Worm (Caenorhabditis elegans) whole organism, L1 larva: Measurements from ENCODE around the gene sre-50.

ENCODE experiments used
- ama-1 ChIP-seq: fragments of 150-350 bp; optimal IDR thresholded peaks from 2 replicates; lab custom pipeline; 2014
- fos-1 ChIP-seq: fragments of 150-350 bp; optimal IDR thresholded peaks from 2 replicates; lab custom pipeline; 2014; ENCODE audit warnings: missing biosample characterization, missing genetic modification characterization
- lir-3 ChIP-seq: sonication (generic microtip); optimal IDR thresholded peaks from 2 replicates; lab custom pipeline; 2016; ENCODE audit warnings: mild to moderate bottlenecking, missing genetic modification characterization, moderate library complexity, missing compliant biosample characterization; ENCODE audit not compliant: poor library complexity
- nhr-11 ChIP-seq: fragments of 150-350 bp; optimal IDR thresholded peaks from 2 replicates; lab custom pipeline; 2014; ENCODE audit warnings: missing biosample characterization, missing genetic modification characterization
- nhr-237 ChIP-seq: fragments of 150-350 bp; optimal IDR thresholded peaks from 2 replicates; lab custom pipeline; 2014; ENCODE audit warnings: missing biosample characterization, missing genetic modification characterization
- pqm-1 ChIP-seq: sonication (generic microtip); optimal IDR thresholded peaks from 3 replicates; lab custom pipeline; 2017; ENCODE audit warnings: missing biosample characterization, missing genetic modification characterization
- swsn-7 ChIP-seq: sonication (generic microtip); optimal IDR thresholded peaks from 2 replicates; lab custom pipeline; 2016; ENCODE audit warnings: missing genetic modification characterization, missing compliant biosample characterization
- unc-30 ChIP-seq: sonication (generic microtip); optimal IDR thresholded peaks from 2 replicates; lab custom pipeline; 2017; ENCODE audit warnings: missing biosample characterization, missing genetic modification characterization

DNA sequence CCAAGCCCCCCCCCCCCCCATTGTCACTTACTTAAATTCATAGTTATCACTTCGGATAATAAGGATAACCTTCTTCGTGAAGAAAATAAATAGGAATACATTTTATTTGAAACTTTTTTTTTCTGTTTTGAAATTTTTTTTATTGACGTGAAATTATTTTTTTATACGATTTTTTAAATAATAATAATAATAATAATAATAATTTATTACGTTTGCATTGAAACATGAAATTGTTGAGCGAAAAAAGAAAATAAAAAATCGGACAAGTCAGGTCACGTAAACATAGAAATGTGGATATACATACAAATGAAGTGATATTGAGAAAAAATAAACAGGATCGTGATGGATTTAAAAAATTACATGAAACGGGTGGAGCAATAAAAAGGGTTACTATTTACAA is 6.3 kb downstream of the sre-50 start, which contains the start of gene C50E10.2:
- TF ChIP-seq unc-30 (tag; lab: Kevin White, UChicago) (no peak), pqm-1 (no peak), lir-3 (tag; lab: Kevin White, UChicago) (no peak), fos-1 (tag; lab: Kevin White, UChicago) (no peak), nhr-237 (tag; lab: Kevin White, UChicago) (no peak), nhr-11 (tag; lab: Kevin White, UChicago) (no peak), ama-1 (lab: Kevin White, UChicago) (no peak), swsn-7 (tag; lab: Kevin White, UChicago) (no peak)
